Fruit fly (Drosophila melanogaster) whole organism, embryonic: ENCODE measurements around the gene Muc68E.

ENCODE experiments used
- Antp ChIP-seq: fragments of 200-800 bp; sonication (Bioruptor generic); optimal IDR thresholded peaks from 3 replicates; lab custom pipeline; 2016; ENCODE audit warnings: missing biosample characterization, missing genetic modification characterization
- Atf-2 ChIP-seq: fragments of 200-800 bp; sonication (Bioruptor generic); optimal IDR thresholded peaks from 2 replicates; lab custom pipeline; 2016; ENCODE audit warnings: missing biosample characterization, missing genetic modification characterization
- CG10366 ChIP-seq: fragments of 200-800 bp; sonication (Bioruptor generic); IDR thresholded peaks from 2 replicates; pipeline ENCODE4 v1.3.6; 2022; ENCODE audit warnings: missing biosample characterization, missing genetic modification characterization
- CG10462 ChIP-seq: fragments of 200-800 bp; sonication (Bioruptor generic); optimal IDR thresholded peaks from 2 replicates; lab custom pipeline; 2016; ENCODE audit warnings: missing biosample characterization, missing genetic modification characterization
- CG10565 ChIP-seq: fragments of 200-800 bp; sonication (Bioruptor generic); optimal IDR thresholded peaks from 3 replicates; lab custom pipeline; 2016; ENCODE audit warnings: missing biosample characterization, mild to moderate bottlenecking, missing genetic modification characterization
- CG10959 ChIP-seq: fragments of 200-800 bp; sonication (Bioruptor generic); IDR thresholded peaks from 2 replicates; pipeline ENCODE4 v1.3.6; 2022; ENCODE audit warnings: missing biosample characterization, missing genetic modification characterization
- CG10979 ChIP-seq: fragments of 200-800 bp; sonication (Bioruptor generic); optimal IDR thresholded peaks from 2 replicates; lab custom pipeline; 2018; ENCODE audit warnings: missing biosample characterization, mild to moderate bottlenecking, missing genetic modification characterization, moderate library complexity
- CG12769 ChIP-seq: fragments of 200-800 bp; sonication (Bioruptor generic); optimal IDR thresholded peaks from 2 replicates; lab custom pipeline; 2019; ENCODE audit warnings: missing biosample characterization, mild to moderate bottlenecking, missing genetic modification characterization, moderate library complexity
- CG13775 ChIP-seq: fragments of 200-800 bp; sonication (Bioruptor generic); optimal IDR thresholded peaks from 3 replicates; lab custom pipeline; 2017; ENCODE audit warnings: missing biosample characterization, mild to moderate bottlenecking, missing genetic modification characterization
- CG15011 ChIP-seq: fragments of 200-800 bp; sonication (Bioruptor generic); optimal IDR thresholded peaks from 3 replicates; lab custom pipeline; 2018; ENCODE audit warnings: missing biosample characterization, mild to moderate bottlenecking, missing genetic modification characterization
- CG1529 ChIP-seq: fragments of 200-800 bp; sonication (Bioruptor generic); optimal IDR thresholded peaks from 3 replicates; lab custom pipeline; 2018; ENCODE audit warnings: missing biosample characterization, missing genetic modification characterization
- CG15479 ChIP-seq: fragments of 200-800 bp; sonication (Bioruptor generic); optimal IDR thresholded peaks from 3 replicates; lab custom pipeline; 2019; ENCODE audit warnings: missing biosample characterization, mild to moderate bottlenecking, missing genetic modification characterization, moderate library complexity
- CG15514 ChIP-seq: fragments of 200-800 bp; sonication (Bioruptor generic); optimal IDR thresholded peaks from 3 replicates; lab custom pipeline; 2017; ENCODE audit warnings: missing biosample characterization, missing genetic modification characterization, mild to moderate bottlenecking, moderate library complexity, missing genetic modification reagents
- CG15601 ChIP-seq: fragments of 200-800 bp; sonication (Bioruptor generic); optimal IDR thresholded peaks from 3 replicates; lab custom pipeline; 2019; ENCODE audit warnings: missing biosample characterization, mild to moderate bottlenecking, missing genetic modification characterization, moderate library complexity
- CG15696 ChIP-seq: fragments of 200-800 bp; sonication (Bioruptor generic); optimal IDR thresholded peaks from 2 replicates; lab custom pipeline; 2019; ENCODE audit warnings: missing biosample characterization, mild to moderate bottlenecking, missing genetic modification characterization, moderate library complexity
- CG1647 ChIP-seq: fragments of 200-800 bp; sonication (Bioruptor generic); optimal IDR thresholded peaks from 3 replicates; lab custom pipeline; 2016; ENCODE audit warnings: missing biosample characterization, missing genetic modification characterization
- CG17361 ChIP-seq: fragments of 200-800 bp; sonication (Bioruptor generic); IDR thresholded peaks from 3 replicates; pipeline ENCODE4 v1.3.6; 2022; ENCODE audit warnings: missing biosample characterization, missing genetic modification characterization
- CG2116 ChIP-seq: fragments of 200-800 bp; sonication (Bioruptor generic); optimal IDR thresholded peaks from 3 replicates; lab custom pipeline; 2018; ENCODE audit warnings: missing biosample characterization, mild to moderate bottlenecking, missing genetic modification characterization
- CG3065 ChIP-seq: fragments of 200-800 bp; sonication (Bioruptor generic); optimal IDR thresholded peaks from 2 replicates; lab custom pipeline; 2016; ENCODE audit warnings: missing biosample characterization, missing genetic modification characterization
- CG32532 ChIP-seq: fragments of 200-800 bp; sonication (Bioruptor generic); IDR thresholded peaks from 2 replicates; pipeline ENCODE4 v1.3.6; 2022; ENCODE audit warnings: missing biosample characterization, missing genetic modification characterization
- CG3995 ChIP-seq: fragments of 200-800 bp; sonication (Bioruptor generic); optimal IDR thresholded peaks from 3 replicates; lab custom pipeline; 2016; ENCODE audit warnings: missing biosample characterization, missing genetic modification characterization
- CG4707 ChIP-seq: fragments of 200-800 bp; sonication (Bioruptor generic); optimal IDR thresholded peaks from 2 replicates; lab custom pipeline; 2018; ENCODE audit warnings: missing biosample characterization, mild to moderate bottlenecking, missing genetic modification characterization, moderate library complexity
- CG5245 ChIP-seq: fragments of 200-800 bp; sonication (Bioruptor generic); optimal IDR thresholded peaks from 3 replicates; lab custom pipeline; 2016; ENCODE audit warnings: missing biosample characterization, missing genetic modification characterization
- CG7271 ChIP-seq: fragments of 200-800 bp; sonication (Bioruptor generic); optimal IDR thresholded peaks from 2 replicates; lab custom pipeline; 2018; ENCODE audit warnings: missing biosample characterization, mild to moderate bottlenecking, missing genetic modification characterization, moderate library complexity
- CG7357 ChIP-seq: fragments of 200-800 bp; sonication (Bioruptor generic); IDR thresholded peaks from 3 replicates; pipeline ENCODE4 v1.3.6; 2022; ENCODE audit warnings: missing biosample characterization, missing genetic modification characterization
- CG7928 ChIP-seq: fragments of 200-800 bp; sonication (Bioruptor generic); optimal IDR thresholded peaks from 2 replicates; lab custom pipeline; 2017; ENCODE audit warnings: missing biosample characterization, mild to moderate bottlenecking, missing genetic modification characterization
- CG8924 ChIP-seq: fragments of 200-800 bp; optimal IDR thresholded peaks from 3 replicates; lab custom pipeline; 2019; ENCODE audit warnings: missing biosample characterization, mild to moderate bottlenecking, missing genetic modification characterization, moderate library complexity
- CTCF ChIP-seq: fragments of 200-800 bp; sonication (Bioruptor generic); optimal IDR thresholded peaks from 2 replicates; lab custom pipeline; 2017; ENCODE audit warnings: missing biosample characterization, mild to moderate bottlenecking, missing genetic modification characterization, moderate library complexity
- Dad ChIP-seq: fragments of 200-800 bp; sonication (Bioruptor generic); optimal IDR thresholded peaks from 3 replicates; lab custom pipeline; 2016; ENCODE audit warnings: missing biosample characterization, missing genetic modification characterization
- Dip2 ChIP-seq: fragments of 200-800 bp; sonication (Bioruptor generic); IDR thresholded peaks from 2 replicates; pipeline ENCODE4 v1.3.6; 2022; ENCODE audit warnings: missing biosample characterization, missing genetic modification characterization
- H2.0 ChIP-seq: fragments of 200-800 bp; sonication (Bioruptor generic); IDR thresholded peaks from 2 replicates; pipeline ENCODE4 v1.3.6; 2022; ENCODE audit warnings: missing biosample characterization, missing genetic modification characterization
- Hr78 ChIP-seq, 2 experiments: fragments of 200-800 bp in 1 of 2; fragments of >200 bp in 1 of 2; sonication (Bioruptor generic) in 1 of 2; optimal IDR thresholded peaks; 2 replicates each; lab custom pipeline; 2017 to 2019; ENCODE audit warnings: missing biosample characterization in 2 of 2, missing genetic modification characterization in 2 of 2, mild to moderate bottlenecking in 1 of 2, moderate library complexity in 1 of 2
- Hsf ChIP-seq: fragments of 200-800 bp; sonication (Bioruptor generic); optimal IDR thresholded peaks from 3 replicates; lab custom pipeline; 2016; ENCODE audit warnings: missing biosample characterization, missing genetic modification characterization
- Med ChIP-seq: fragments of 200-800 bp; sonication (Bioruptor generic); peaks from one replicate; lab custom pipeline; 2016; ENCODE audit warnings: missing biosample characterization, missing genetic modification characterization, mild to moderate bottlenecking, inconsistent platforms, moderate library complexity
- Meics ChIP-seq: fragments of 200-800 bp; sonication (Bioruptor generic); optimal IDR thresholded peaks from 2 replicates; lab custom pipeline; 2017; ENCODE audit warnings: missing biosample characterization, mild to moderate bottlenecking, missing genetic modification characterization
- Six4 ChIP-seq: fragments of 200-800 bp; sonication (Bioruptor generic); optimal IDR thresholded peaks from 2 replicates; lab custom pipeline; 2016; ENCODE audit warnings: missing biosample characterization, missing genetic modification characterization
- Xrp1 ChIP-seq: fragments of 200-800 bp; sonication (Bioruptor generic); IDR thresholded peaks from 2 replicates; pipeline ENCODE4 v1.3.6; 2022; ENCODE audit warnings: missing biosample characterization, missing genetic modification characterization
- az2 ChIP-seq: fragments of 200-800 bp; sonication (Bioruptor generic); optimal IDR thresholded peaks from 3 replicates; lab custom pipeline; 2016; ENCODE audit warnings: missing biosample characterization, missing genetic modification characterization
- btn ChIP-seq: fragments of 200-800 bp; sonication (Bioruptor generic); optimal IDR thresholded peaks from 2 replicates; lab custom pipeline; 2016; ENCODE audit warnings: missing biosample characterization, missing genetic modification characterization
- chinmo ChIP-seq: fragments of 200-800 bp; sonication (Bioruptor generic); IDR thresholded peaks from 4 replicates; pipeline ENCODE4 v1.3.6; 2022; ENCODE audit warnings: missing biosample characterization, missing genetic modification characterization; ENCODE audit not compliant: partially characterized antibody
- chn ChIP-seq: fragments of 200-800 bp; sonication (Bioruptor generic); optimal IDR thresholded peaks from 2 replicates; lab custom pipeline; 2016; ENCODE audit warnings: missing biosample characterization, missing genetic modification characterization
- dan ChIP-seq: fragments of 200-800 bp; sonication (Bioruptor generic); IDR thresholded peaks from 2 replicates; pipeline ENCODE4 v1.3.6; 2022; ENCODE audit warnings: missing biosample characterization, missing genetic modification characterization
- ham ChIP-seq: fragments of 200-800 bp; sonication (Bioruptor generic); IDR thresholded peaks from 2 replicates; pipeline ENCODE4 v1.3.6; 2022; ENCODE audit warnings: missing biosample characterization, missing genetic modification characterization
- maf-S ChIP-seq: fragments of 200-800 bp; sonication (Bioruptor generic); optimal IDR thresholded peaks from 2 replicates; lab custom pipeline; 2016; ENCODE audit warnings: missing biosample characterization, missing genetic modification characterization
- nom ChIP-seq: fragments of 200-800 bp; sonication (Bioruptor generic); optimal IDR thresholded peaks from 2 replicates; lab custom pipeline; 2017; ENCODE audit warnings: missing biosample characterization, missing genetic modification characterization, mild to moderate bottlenecking, moderate library complexity, missing genetic modification reagents
- phol ChIP-seq: fragments of 200-800 bp; sonication (Bioruptor generic); optimal IDR thresholded peaks from 3 replicates; lab custom pipeline; 2018; ENCODE audit warnings: missing biosample characterization, mild to moderate bottlenecking, missing genetic modification characterization, moderate library complexity
- psq ChIP-seq: fragments of 200-800 bp; sonication (Bioruptor generic); optimal IDR thresholded peaks from 2 replicates; lab custom pipeline; 2017; ENCODE audit warnings: missing biosample characterization, missing genetic modification characterization
- pzg ChIP-seq: fragments of 200-800 bp; sonication (Bioruptor generic); optimal IDR thresholded peaks from 3 replicates; lab custom pipeline; 2018; ENCODE audit warnings: missing biosample characterization, mild to moderate bottlenecking, missing genetic modification characterization, moderate library complexity
- seq ChIP-seq: fragments of 200-800 bp; sonication (Bioruptor generic); IDR thresholded peaks from 2 replicates; pipeline ENCODE4 v1.3.6; 2022; ENCODE audit warnings: missing biosample characterization, missing genetic modification characterization
- sim ChIP-seq: fragments of 200-800 bp; sonication (Bioruptor generic); IDR thresholded peaks from 2 replicates; pipeline ENCODE4 v1.3.6; 2022; ENCODE audit warnings: missing biosample characterization, missing genetic modification characterization
- ttk ChIP-seq: fragments of 200-800 bp; sonication (Bioruptor generic); IDR thresholded peaks from 2 replicates; pipeline ENCODE4 v2.1.2; 2022; ENCODE audit warnings: missing biosample characterization, missing genetic modification characterization
- unc-4 ChIP-seq: fragments of 200-800 bp; sonication (Bioruptor generic); IDR thresholded peaks from 2 replicates; pipeline ENCODE4 v1.3.6; 2022; ENCODE audit warnings: missing biosample characterization, missing genetic modification characterization; ENCODE audit not compliant: partially characterized antibody

Muc68E gene

dm6 chr3L:11992960-11993359, 20.2 kb upstream of the Muc68E start, which contains the start of gene viaf (continued):
- TF ChIP-seq seq (GFP tag; lab: Robert Waterston, UW): no peak
- no peak for TF ChIP-seq Dip2
- TF ChIP-seq Hsf (GFP tag; lab: Kevin White, UChicago): peak; percentile 45
- peak; percentile 33 for TF ChIP-seq CG13775 (GFP tag; lab: Kevin White, UChicago)
- TF ChIP-seq CG2116 (GFP tag; lab: Kevin White, UChicago): peak; percentile 58
- no peak for TF ChIP-seq CG10565 (GFP tag; lab: Kevin White, UChicago)
- TF ChIP-seq unc-4: peak; percentile 91
- no peak for TF ChIP-seq sim (GFP tag; lab: Robert Waterston, UW)
- peak; percentile 95 for TF ChIP-seq CG3995 (GFP tag; lab: Kevin White, UChicago)
- TF ChIP-seq Six4: peak; percentile 45
- peak; percentile 45 for TF ChIP-seq CG15696 (tag; lab: Kevin White, UChicago)
- peak; percentile 69 for TF ChIP-seq phol (tag; lab: Kevin White, UChicago)
- peak; percentile 95 for TF ChIP-seq CG7928
- TF ChIP-seq pzg: peak; percentile 62
- TF ChIP-seq Antp (GFP tag; lab: Kevin White, UChicago): no peak
- TF ChIP-seq CG10959: no peak
- peak; percentile 24 for TF ChIP-seq CG5245 (GFP tag; lab: Kevin White, UChicago)
- no peak for TF ChIP-seq CG15011 (GFP tag; lab: Kevin White, UChicago)
- TF ChIP-seq CG17361 (GFP tag; lab: Robert Waterston, UW): no peak; the same call in 2 of the 3 replicates
- no peak for TF ChIP-seq CG3065 (GFP tag; lab: Kevin White, UChicago)
- TF ChIP-seq CG4707 (GFP tag; lab: Kevin White, UChicago): no peak
- TF ChIP-seq CG10979 (tag; lab: Kevin White, UChicago): peak; percentile 52
- no peak; the same call in 1 of the 2 replicates for TF ChIP-seq Xrp1 (GFP tag; lab: Robert Waterston, UW)
- peak; percentile 83 for TF ChIP-seq Med (GFP tag; lab: Kevin White, UChicago)
- no peak for TF ChIP-seq dan (GFP tag; lab: Robert Waterston, UW)
- TF ChIP-seq CG10366 (GFP tag; lab: Robert Waterston, UW): peak; percentile 55
- peak; percentile 1 for TF ChIP-seq chn (GFP tag; lab: Kevin White, UChicago)
- peak; percentile 83; the same call in 2 of the 4 replicates for TF ChIP-seq chinmo (GFP tag; lab: Robert Waterston, UW)
- TF ChIP-seq Hr78 (GFP tag; optimal IDR thresholded peaks at IDR 0.05; lab: Kevin White, UChicago): no peak
- peak; percentile 74 for TF ChIP-seq CG32532 (GFP tag; lab: Robert Waterston, UW)
- TF ChIP-seq Atf-2: no peak
- peak; percentile 75 for TF ChIP-seq CG8924 (tag; lab: Kevin White, UChicago)
- TF ChIP-seq CG1529 (GFP tag; lab: Kevin White, UChicago): no peak
- TF ChIP-seq ham: no peak
- no peak for TF ChIP-seq nom (GFP tag; lab: Kevin White, UChicago)
- no peak for TF ChIP-seq btn
- peak; percentile 14 for TF ChIP-seq CG7271 (tag; lab: Kevin White, UChicago)
- no peak for TF ChIP-seq psq (GFP tag; lab: Kevin White, UChicago)
- TF ChIP-seq CG15514 (GFP tag; lab: Kevin White, UChicago): peak; percentile 83
- no peak for TF ChIP-seq CG7357
- TF ChIP-seq CG15601 (tag; lab: Kevin White, UChicago): no peak
- peak; percentile 53 for TF ChIP-seq az2
- TF ChIP-seq Meics (GFP tag; lab: Kevin White, UChicago): no peak
- TF ChIP-seq ttk (GFP tag; lab: Robert Waterston, UW): no peak
- peak; percentile 9 for TF ChIP-seq CG1647
- no peak for TF ChIP-seq CG15479
- TF ChIP-seq CTCF (GFP tag; lab: Kevin White, UChicago): peak; percentile 49
- TF ChIP-seq CG12769 (tag; lab: Kevin White, UChicago): no peak
- no peak for TF ChIP-seq Dad
- TF ChIP-seq CG10462: peak; percentile 23
- no peak for TF ChIP-seq maf-S (GFP tag; lab: Kevin White, UChicago)
- TF ChIP-seq H2.0 (GFP tag; lab: Robert Waterston, UW): peak; percentile 42; the same call in 1 of the 2 replicates
